Worm (Caenorhabditis elegans) whole organism, midembryonic: Measurements from ENCODE around the gene F52E1.14.
A peak's percentile ranks its signal among the peaks of the same experiment; 100 is the strongest.

Experiments
- T22C8.4 ChIP-seq: fragments of 200-800 bp; sonication (Bioruptor generic); IDR thresholded peaks from 2 replicates; pipeline ENCODE4 v1.3.6; 2022; ENCODE audit warnings: missing genetic modification characterization, missing compliant biosample characterization
- cog-1 ChIP-seq: sonication (generic microtip); optimal IDR thresholded peaks from 2 replicates; lab custom pipeline; 2016; ENCODE audit warnings: missing genetic modification characterization, missing compliant biosample characterization
- flt-1 ChIP-seq: fragments of 200-800 bp; sonication (Bioruptor generic); IDR thresholded peaks from 2 replicates; pipeline ENCODE4 v1.3.6; 2022; ENCODE audit warnings: missing genetic modification characterization, missing compliant biosample characterization
- klf-2 ChIP-seq: fragments of 200-800 bp; sonication (Bioruptor generic); conservative IDR thresholded peaks from 2 replicates; pipeline ENCODE4 v1.3.6; 2022; ENCODE audit warnings: missing genetic modification reagents, missing genetic modification characterization, missing compliant biosample characterization
- med-1 ChIP-seq: sonication (generic microtip); optimal IDR thresholded peaks from 2 replicates; lab custom pipeline; 2017; ENCODE audit warnings: missing genetic modification characterization, mild to moderate bottlenecking, missing compliant biosample characterization, antibody characterized with exemption, missing genetic modification reagents; ENCODE audit not compliant: insufficient read depth
- ref-1 ChIP-seq: fragments of 200-800 bp; sonication (Bioruptor generic); conservative IDR thresholded peaks from 2 replicates; pipeline ENCODE4 v1.3.6; 2022; ENCODE audit warnings: missing genetic modification reagents, missing genetic modification characterization, missing compliant biosample characterization
- tab-1 ChIP-seq: fragments of 200-800 bp; sonication (Bioruptor generic); IDR thresholded peaks from 2 replicates; pipeline ENCODE4 v1.3.6; 2022; ENCODE audit warnings: missing genetic modification characterization, missing compliant biosample characterization
- ztf-23 ChIP-seq: fragments of 200-800 bp; sonication (Bioruptor generic); IDR thresholded peaks from 2 replicates; pipeline ENCODE4 v1.3.6; 2022; ENCODE audit warnings: missing genetic modification reagents, missing genetic modification characterization, missing compliant biosample characterization
- ztf-29 ChIP-seq: fragments of 200-800 bp; sonication (Bioruptor generic); IDR thresholded peaks from 2 replicates; pipeline ENCODE4 v1.3.6; 2022; ENCODE audit warnings: missing genetic modification reagents, missing genetic modification characterization, missing compliant biosample characterization

Gene F52E1.14

ce11 chrV:8355435-8356212, 28.1 kb upstream of the F52E1.14 start, which contains the start of gene mom-2:
Gene mom-2, plus strand, starts transcription at chrV:8355988.
- no peak for TF ChIP-seq T22C8.4
- no peak for TF ChIP-seq ref-1 (GFP tag; lab: Robert Waterston, UW)
- TF ChIP-seq med-1, result no peak
- TF ChIP-seq cog-1 (tag; lab: Kevin White, UChicago), result no peak

- TF ChIP-seq flt-1 (GFP tag; lab: Robert Waterston, UW) (no peak), ztf-23 (no peak), med-1 (no peak), klf-2 (GFP tag; lab: Robert Waterston, UW) (no peak), ztf-29 (GFP tag; lab: Robert Waterston, UW) (no peak)
Observed at ce11 chrV:8357756-8358155, 26.0 kb upstream of the F52E1.14 start.

- TF ChIP-seq cog-1 (tag; lab: Kevin White, UChicago), result no peak
- no peak for TF ChIP-seq ztf-23
Observed at ce11 chrV:8358702-8359101, 25.0 kb upstream of the F52E1.14 start.

ce11 chrV:8359113-8359564, 24.6 kb upstream of the F52E1.14 start, which contains the start of gene mpdu-1:
Gene mpdu-1, minus strand, starts transcription at chrV:8359163.
- 0 out of 2 replicates have a peak, but pooled peaks have one; percentile 39 for TF ChIP-seq flt-1 (GFP tag; lab: Robert Waterston, UW)
- TF ChIP-seq tab-1, result no peak

ce11 chrV:8359792-8360191, 23.9 kb upstream of the F52E1.14 start, which contains the start of gene F38E1.6:
Gene F38E1.6, plus strand, starts transcription at chrV:8360092.
- TF ChIP-seq ref-1 (GFP tag; lab: Robert Waterston, UW) (no peak), med-1 (no peak), cog-1 (tag; lab: Kevin White, UChicago) (no peak), tab-1 (no peak), ztf-29 (GFP tag; lab: Robert Waterston, UW) (no peak), ztf-23 (no peak), T22C8.4 (no peak), flt-1 (GFP tag; lab: Robert Waterston, UW) (no peak), klf-2 (GFP tag; lab: Robert Waterston, UW) (no peak)

ce11 chrV:8370705-8371104, 13.0 kb upstream of the F52E1.14 start, which contains the start of gene gpa-2:
Gene gpa-2, plus strand, starts transcription at chrV:8371005.
- TF ChIP-seq cog-1 (tag; lab: Kevin White, UChicago) (no peak), ztf-29 (GFP tag; lab: Robert Waterston, UW) (no peak)

ce11 chrV:8375419-8375818, 8.3 kb upstream of the F52E1.14 start, which contains the start of gene F38E1.10:
Gene F38E1.10, minus strand, starts transcription at chrV:8375519.
- TF ChIP-seq cog-1 (tag; lab: Kevin White, UChicago) (no peak), T22C8.4 (no peak), med-1 (no peak), flt-1 (GFP tag; lab: Robert Waterston, UW) (no peak)

ce11 chrV:8375849-8376248, 7.9 kb upstream of the F52E1.14 start, which contains the start of gene F38E1.3:
Gene F38E1.3, plus strand, starts transcription at chrV:8376149.
- no peak for TF ChIP-seq ztf-29 (GFP tag; lab: Robert Waterston, UW)

- no peak for TF ChIP-seq ztf-29 (GFP tag; lab: Robert Waterston, UW)
- TF ChIP-seq T22C8.4, result no peak
- no peak for TF ChIP-seq cog-1 (tag; lab: Kevin White, UChicago)
- TF ChIP-seq med-1, result no peak
- TF ChIP-seq klf-2 (GFP tag; lab: Robert Waterston, UW), result no peak
- TF ChIP-seq ref-1 (GFP tag; lab: Robert Waterston, UW), result no peak
- no peak for TF ChIP-seq flt-1 (GFP tag; lab: Robert Waterston, UW)
- no peak for TF ChIP-seq tab-1
- TF ChIP-seq ztf-23, result no peak
Observed at ce11 chrV:8379206-8379605, 4.5 kb upstream of the F52E1.14 start, which contains the start of gene F52E1.5. Gene F52E1.5, plus strand, starts transcription at chrV:8379506.

ce11 chrV:8380076-8380475, 3.6 kb upstream of the F52E1.14 start:
- TF ChIP-seq tab-1 (no peak), med-1 (no peak), flt-1 (GFP tag; lab: Robert Waterston, UW) (no peak), cog-1 (tag; lab: Kevin White, UChicago) (no peak)

- no peak for TF ChIP-seq med-1
- no peak for TF ChIP-seq ztf-29 (GFP tag; lab: Robert Waterston, UW)
- TF ChIP-seq klf-2 (GFP tag; lab: Robert Waterston, UW), result no peak
- no peak for TF ChIP-seq T22C8.4
- TF ChIP-seq ref-1 (GFP tag; lab: Robert Waterston, UW), result no peak
- no peak for TF ChIP-seq tab-1
- TF ChIP-seq flt-1 (GFP tag; lab: Robert Waterston, UW), result no peak
- no peak for TF ChIP-seq cog-1 (tag; lab: Kevin White, UChicago)
- TF ChIP-seq ztf-23, result no peak
Observed at ce11 chrV:8384809-8385208, 1.1 kb downstream of the F52E1.14 start.
